Worm (Caenorhabditis elegans): Measurements from ENCODE around the gene Y41E3.7.

DNA sequence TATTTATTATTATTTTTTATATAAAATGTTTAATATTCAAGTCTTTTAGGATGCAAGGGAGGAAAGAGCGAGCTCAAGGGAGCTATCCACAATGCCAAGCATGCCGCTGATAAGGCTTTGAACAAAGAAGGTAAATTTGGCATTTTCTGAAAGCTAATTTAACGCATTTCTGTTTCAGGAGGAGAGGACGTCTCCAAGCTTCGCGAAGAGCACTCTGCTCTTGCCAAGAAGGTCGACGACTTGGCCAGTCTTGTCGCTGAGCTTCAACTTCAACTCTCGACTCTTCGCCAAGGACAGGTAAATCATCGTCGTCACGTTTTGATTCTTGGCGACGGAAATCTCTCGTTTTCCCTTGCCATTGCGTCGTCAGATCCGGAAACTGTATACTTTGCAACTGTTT, 23.7 kb downstream of the Y41E3.7 start:
- TF ChIP-seq Y53F4B.3 (GFP tag; IDR thresholded peaks at IDR 0.05) (no peak), ets-4 (GFP tag; optimal IDR thresholded peaks at IDR 0.05) (no peak), madf-10 (tag; optimal IDR thresholded peaks at IDR 0.05) (no peak), ztf-22 (GFP tag; optimal IDR thresholded peaks at IDR 0.05) (no peak), unc-62 (GFP tag; optimal IDR thresholded peaks at IDR 0.05) (no peak), rcor-1 (GFP tag; IDR thresholded peaks at IDR 0.05) (no peak), nhr-90 (tag; optimal IDR thresholded peaks at IDR 0.05) (no peak), ztf-18 (tag; optimal IDR thresholded peaks at IDR 0.05) (no peak), C06A6.2 (GFP tag; conservative IDR thresholded peaks at IDR 0.05) (no peak)

All from whole organism, young adult.